Worm (Caenorhabditis elegans) whole organism, late embryonic: ENCODE data around the gene lmp-2.

Experiments used
- ceh-22 ChIP-seq: sonication (generic microtip); optimal IDR thresholded peaks from 2 replicates; lab custom pipeline; 2017; ENCODE audit warnings: missing biosample characterization, missing genetic modification characterization
- ceh-31 ChIP-seq: sonication (generic microtip); optimal IDR thresholded peaks from 2 replicates; lab custom pipeline; 2016; ENCODE audit warnings: missing genetic modification characterization, missing compliant biosample characterization
- ceh-48 ChIP-seq: sonication (generic microtip); optimal IDR thresholded peaks from 2 replicates; lab custom pipeline; 2016; ENCODE audit warnings: missing genetic modification characterization, inconsistent platforms, missing compliant biosample characterization
- fax-1 ChIP-seq: sonication (generic microtip); optimal IDR thresholded peaks from 2 replicates; lab custom pipeline; 2016; ENCODE audit warnings: missing genotype, missing genetic modification characterization, missing compliant biosample characterization
- gmeb-2 ChIP-seq: sonication (generic microtip); optimal IDR thresholded peaks from 2 replicates; lab custom pipeline; 2016; ENCODE audit warnings: missing genetic modification characterization, inconsistent platforms, missing compliant biosample characterization
- nhr-232 ChIP-seq: sonication (generic microtip); optimal IDR thresholded peaks from 2 replicates; lab custom pipeline; 2016; ENCODE audit warnings: missing genetic modification characterization, missing compliant biosample characterization
- pqm-1 ChIP-seq: sonication (generic microtip); optimal IDR thresholded peaks from 2 replicates; lab custom pipeline; 2016; ENCODE audit warnings: missing genetic modification characterization, missing compliant biosample characterization
- unc-86 ChIP-seq: sonication (generic microtip); optimal IDR thresholded peaks from 2 replicates; lab custom pipeline; 2016; ENCODE audit warnings: missing genetic modification characterization, missing compliant biosample characterization

lmp-2 gene

ce11 chrX:1172024-1172423 lies 46.6 kb downstream of the lmp-2 start:
- TF ChIP-seq gmeb-2 (tag; lab: Kevin White, UChicago) = no peak
- no peak for TF ChIP-seq nhr-232
- no peak for TF ChIP-seq unc-86 (tag; lab: Kevin White, UChicago)
- TF ChIP-seq pqm-1 = no peak
- no peak for TF ChIP-seq ceh-48 (tag; lab: Kevin White, UChicago)
- TF ChIP-seq ceh-22 (tag; lab: Kevin White, UChicago) = no peak
- no peak for TF ChIP-seq ceh-31
- TF ChIP-seq fax-1 (tag; lab: Kevin White, UChicago) = no peak
